Fruit fly (Drosophila melanogaster): ENCODE results near the gene CG9372.

Gene CG9372

DNA sequence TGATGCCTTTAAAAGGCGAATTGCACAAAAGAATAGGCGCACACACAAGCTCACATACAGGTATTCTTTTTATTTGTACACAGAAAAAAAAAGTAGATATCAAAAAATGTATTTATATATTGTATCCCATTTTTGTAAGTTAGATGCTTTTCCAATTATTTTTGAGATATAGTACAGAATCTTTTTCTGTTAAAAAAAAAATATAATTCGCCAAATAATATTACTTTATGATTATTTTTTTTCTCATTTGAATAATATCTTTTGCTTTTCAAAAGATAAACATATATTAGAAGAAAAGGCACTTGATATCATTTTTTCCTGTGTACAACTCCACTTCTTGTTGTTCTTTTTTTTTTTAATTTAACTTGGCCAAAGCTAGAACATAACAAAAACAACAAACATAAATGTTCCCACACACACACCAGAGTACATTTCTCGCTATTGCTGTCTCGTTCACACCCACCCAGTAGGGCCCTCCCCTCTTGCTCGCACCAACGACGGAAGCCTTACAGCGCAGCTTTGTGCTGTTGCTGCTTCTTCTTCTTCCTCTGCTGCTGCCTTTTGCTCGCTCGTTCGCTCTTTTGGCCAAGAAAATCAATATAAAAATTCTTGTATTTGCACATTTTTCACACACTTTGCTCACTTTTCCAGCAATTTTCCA, 28.9 kb downstream of the CG9372 start (continued):
- peak; percentile 49 for TF ChIP-seq Met (GFP tag; optimal IDR thresholded peaks at IDR 0.05)
- peak; percentile 39 for TF ChIP-seq CG16779 (tag; optimal IDR thresholded peaks at IDR 0.05)
- TF ChIP-seq Eip93F (GFP tag; optimal IDR thresholded peaks at IDR 0.05) = no peak
- TF ChIP-seq CG8119 (GFP tag; IDR thresholded peaks at IDR 0.05) = peak; percentile 89
- peak; percentile 33 for TF ChIP-seq Hr4 (GFP tag; optimal IDR thresholded peaks at IDR 0.05)
- TF ChIP-seq eg (GFP tag; IDR thresholded peaks at IDR 0.05) = peak; percentile 87
- TF ChIP-seq Eip78C (GFP tag) = peak; percentile 92
- peak; percentile 78 for TF ChIP-seq CG6276 (GFP tag; optimal IDR thresholded peaks at IDR 0.05)
- no peak for TF ChIP-seq dac (GFP tag; optimal IDR thresholded peaks at IDR 0.05)
- peak; percentile 52 for TF ChIP-seq pdm3 (GFP tag; optimal IDR thresholded peaks at IDR 0.05)
- peak; percentile 45 for TF ChIP-seq Smox (GFP tag; optimal IDR thresholded peaks at IDR 0.05)
- peak; percentile 10 for TF ChIP-seq Sox14 (GFP tag; optimal IDR thresholded peaks at IDR 0.05)
- no peak for TF ChIP-seq vri (GFP tag; optimal IDR thresholded peaks at IDR 0.05)
- peak; percentile 51 for TF ChIP-seq CG10669 (GFP tag; optimal IDR thresholded peaks at IDR 0.05)
- TF ChIP-seq CG6792 (GFP tag; optimal IDR thresholded peaks at IDR 0.05) = peak; percentile 53
- peak; percentile 11 for TF ChIP-seq Sox102F (GFP tag; optimal IDR thresholded peaks at IDR 0.05)
- TF ChIP-seq CG11294 (GFP tag; IDR thresholded peaks at IDR 0.05) = peak; percentile 59; the same call in 1 of the 2 replicates
- peak; percentile 81 for TF ChIP-seq Ets96B (tag; optimal IDR thresholded peaks at IDR 0.05)
- peak; percentile 77 for TF ChIP-seq CG6163 (GFP tag; IDR thresholded peaks at IDR 0.05)
- TF ChIP-seq fkh (GFP tag; optimal IDR thresholded peaks at IDR 0.05) = no peak
- TF ChIP-seq topi (GFP tag; optimal IDR thresholded peaks at IDR 0.05) = peak; percentile 47
- TF ChIP-seq fd59A (GFP tag; optimal IDR thresholded peaks at IDR 0.05) = peak; percentile 33
- TF ChIP-seq CG32006 (GFP tag; optimal IDR thresholded peaks at IDR 0.05) = peak; percentile 73
- TF ChIP-seq Hr39 (GFP tag; optimal IDR thresholded peaks at IDR 0.05) = no peak
- peak; percentile 63 for TF ChIP-seq OdsH (GFP tag; optimal IDR thresholded peaks at IDR 0.05)
- TF ChIP-seq CG7368 (GFP tag; optimal IDR thresholded peaks at IDR 0.05) = peak; percentile 61
- TF ChIP-seq CG8319 (GFP tag; optimal IDR thresholded peaks at IDR 0.05) = peak; percentile 13
- peak; percentile 81 for TF ChIP-seq CG6808 (GFP tag; optimal IDR thresholded peaks at IDR 0.05)
- peak; percentile 69 for TF ChIP-seq Eip75B (GFP tag; optimal IDR thresholded peaks at IDR 0.05)

DNA sequence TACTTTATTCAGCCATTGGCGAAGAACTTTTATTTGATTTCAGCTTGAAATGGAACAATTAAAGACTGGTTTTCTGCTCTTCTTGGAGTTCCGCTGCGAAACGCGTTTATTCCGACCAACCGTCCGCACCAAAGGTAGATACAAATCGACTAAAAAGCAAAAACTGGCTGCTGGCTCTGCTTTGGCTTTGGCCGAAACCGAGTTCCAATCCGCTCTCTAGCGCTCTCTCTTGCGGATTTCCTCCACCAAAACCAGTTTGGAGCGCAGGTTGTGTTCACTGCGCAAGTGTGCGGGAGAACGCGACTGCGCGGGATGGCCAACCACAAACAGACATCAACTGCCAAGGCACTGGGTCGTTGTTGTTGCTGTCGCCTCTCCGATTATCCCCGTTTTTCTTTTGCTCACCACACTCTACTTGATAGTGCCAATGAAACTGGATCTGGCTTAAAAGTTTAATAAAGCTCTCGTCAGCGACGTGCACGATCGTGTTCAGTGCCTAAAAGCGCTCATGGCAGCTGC, 29.5 kb downstream of the CG9372 start, which contains the start of gene wnd:
Gene wnd (minus strand): TSS at position 306 of the 519 bp plus-strand sequence.
- no peak for TF ChIP-seq fd85E (GFP tag; optimal IDR thresholded peaks at IDR 0.05)
- no peak for TF ChIP-seq svp (GFP tag)
- no peak for TF ChIP-seq Eip75B (GFP tag; optimal IDR thresholded peaks at IDR 0.05)
- no peak for TF ChIP-seq CG8319 (GFP tag; optimal IDR thresholded peaks at IDR 0.05)
- TF ChIP-seq CG10669 (GFP tag; optimal IDR thresholded peaks at IDR 0.05) = no peak
- TF ChIP-seq CG3032 (tag; optimal IDR thresholded peaks at IDR 0.05) = no peak
- peak; percentile 29 for TF ChIP-seq Lpt (GFP tag; optimal IDR thresholded peaks at IDR 0.05)
- no peak for TF ChIP-seq Ets96B (tag; optimal IDR thresholded peaks at IDR 0.05)
- TF ChIP-seq Hr4 (GFP tag; optimal IDR thresholded peaks at IDR 0.05) = no peak
- TF ChIP-seq cyc (GFP tag; optimal IDR thresholded peaks at IDR 0.05) = no peak
- no peak for TF ChIP-seq CG1621 (tag; optimal IDR thresholded peaks at IDR 0.05)
- TF ChIP-seq esn (GFP tag; optimal IDR thresholded peaks at IDR 0.05) = no peak
- TF ChIP-seq topi (GFP tag; optimal IDR thresholded peaks at IDR 0.05) = no peak
- no peak for TF ChIP-seq pdm3 (GFP tag; optimal IDR thresholded peaks at IDR 0.05)
- peak; percentile 3 for TF ChIP-seq CG6854 (GFP tag; optimal IDR thresholded peaks at IDR 0.05)
- no peak for TF ChIP-seq CG4318 (GFP tag; optimal IDR thresholded peaks at IDR 0.05)
- TF ChIP-seq Sox102F (GFP tag; optimal IDR thresholded peaks at IDR 0.05) = peak; percentile 34
- no peak; the same call in 2 of the 3 replicates for TF ChIP-seq CG6163 (GFP tag; IDR thresholded peaks at IDR 0.05)
- TF ChIP-seq CG9139 (GFP tag; optimal IDR thresholded peaks at IDR 0.05) = peak; percentile 12
- TF ChIP-seq ss (GFP tag; optimal IDR thresholded peaks at IDR 0.05) = peak in 1 of 2 experiments; percentile 42
- TF ChIP-seq CG6792 (GFP tag; optimal IDR thresholded peaks at IDR 0.05) = no peak
- peak; percentile 66 for TF ChIP-seq Eip78C (GFP tag)
- TF ChIP-seq Eip93F (GFP tag; optimal IDR thresholded peaks at IDR 0.05) = no peak
- TF ChIP-seq fkh (GFP tag; optimal IDR thresholded peaks at IDR 0.05) = peak; percentile 55
- no peak for TF ChIP-seq Sox15 (GFP tag; optimal IDR thresholded peaks at IDR 0.05)
- TF ChIP-seq eg (GFP tag; IDR thresholded peaks at IDR 0.05) = no peak
- no peak for TF ChIP-seq Smox (GFP tag; optimal IDR thresholded peaks at IDR 0.05)
- TF ChIP-seq OdsH (GFP tag; optimal IDR thresholded peaks at IDR 0.05) = no peak
- TF ChIP-seq CG11294 (GFP tag; IDR thresholded peaks at IDR 0.05) = no peak
- TF ChIP-seq CG15336 (GFP tag; IDR thresholded peaks at IDR 0.05) = peak; percentile 69
- no peak for TF ChIP-seq CG8632 (GFP tag; optimal IDR thresholded peaks at IDR 0.05)
- TF ChIP-seq Sox14 (GFP tag; optimal IDR thresholded peaks at IDR 0.05) = no peak
- TF ChIP-seq CG8119 (GFP tag; IDR thresholded peaks at IDR 0.05) = peak; percentile 32; the same call in 1 of the 3 replicates
